Fruit fly (Drosophila melanogaster): ENCODE measurements around the gene Polr1E.

The Polr1E gene

dm6 chr3R:18301569-18301968 lies at the start of gene Polr1E (continued):
- TF ChIP-seq CG3847 (GFP tag; IDR thresholded peaks at IDR 0.05): 0 out of 2 replicates have a peak, but pooled peaks have one; percentile 4
- peak; percentile 44; the same call in 1 of the 2 replicates for TF ChIP-seq nerfin-2 (GFP tag; IDR thresholded peaks at IDR 0.05; ENCODE audit: partially characterized antibody)
- peak; percentile 97 for TF ChIP-seq MBD-R2 (GFP tag; IDR thresholded peaks at IDR 0.05)
- TF ChIP-seq bbx (GFP tag; IDR thresholded peaks at IDR 0.05; ENCODE audit: partially characterized antibody): peak; percentile 75
- peak; percentile 91 for TF ChIP-seq Myb (GFP tag; optimal IDR thresholded peaks at IDR 0.05)
- peak; percentile 76 for TF ChIP-seq Ets97D (GFP tag; optimal IDR thresholded peaks at IDR 0.05)
- TF ChIP-seq pzg (GFP tag; optimal IDR thresholded peaks at IDR 0.05): peak; percentile 87
- peak; percentile 56; the same call in 2 of the 3 replicates for TF ChIP-seq CG16813 (GFP tag; IDR thresholded peaks at IDR 0.05; ENCODE audit: partially characterized antibody)
- peak; percentile 38 for TF ChIP-seq gfzf (GFP tag; optimal IDR thresholded peaks at IDR 0.05)
- peak; percentile 94 for TF ChIP-seq Dp (GFP tag; optimal IDR thresholded peaks at IDR 0.05)
- TF ChIP-seq Gsc (GFP tag; IDR thresholded peaks at IDR 0.05): no peak
- TF ChIP-seq BEAF-32 (GFP tag; optimal IDR thresholded peaks at IDR 0.05): peak; percentile 60
- TF ChIP-seq Xbp1 (GFP tag; optimal IDR thresholded peaks at IDR 0.05): peak; percentile 24
- TF ChIP-seq nmo (GFP tag; optimal IDR thresholded peaks at IDR 0.05): peak; percentile 39
- TF ChIP-seq ato (GFP tag; IDR thresholded peaks at IDR 0.05; ENCODE audit: partially characterized antibody): peak; percentile 75
- peak; percentile 99 for TF ChIP-seq Dref (GFP tag; IDR thresholded peaks at IDR 0.05)
- no peak for TF ChIP-seq CG14441 (GFP tag; IDR thresholded peaks at IDR 0.05)
- peak; percentile 50; the same call in 1 of the 3 replicates for TF ChIP-seq zen2 (GFP tag; IDR thresholded peaks at IDR 0.05; ENCODE audit: partially characterized antibody)
- peak; percentile 35; the same call in 1 of the 2 replicates for TF ChIP-seq sna (GFP tag; IDR thresholded peaks at IDR 0.05; ENCODE audit: partially characterized antibody)
- TF ChIP-seq CrebB (tag; optimal IDR thresholded peaks at IDR 0.05): peak; percentile 8
- TF ChIP-seq HmgZ (tag; optimal IDR thresholded peaks at IDR 0.05): peak; percentile 41
- TF ChIP-seq CG8924 (tag; optimal IDR thresholded peaks at IDR 0.05): peak; percentile 12
- TF ChIP-seq CoRest (tag; optimal IDR thresholded peaks at IDR 0.05): peak; percentile 60
- TF ChIP-seq CG12659 (GFP tag; optimal IDR thresholded peaks at IDR 0.05): peak; percentile 64
- TF ChIP-seq CG16779 (GFP tag; IDR thresholded peaks at IDR 0.05): no peak
- TF ChIP-seq Bteb2 (GFP tag; optimal IDR thresholded peaks at IDR 0.05): no peak
- no peak for TF ChIP-seq CG2202 (tag; optimal IDR thresholded peaks at IDR 0.05)
- 0 out of 3 replicates have a peak, but pooled peaks have one; percentile 7 for TF ChIP-seq ci (GFP tag; IDR thresholded peaks at IDR 0.05)
- TF ChIP-seq CG11504 (tag; optimal IDR thresholded peaks at IDR 0.05): peak; percentile 70
- TF ChIP-seq CG2129 (GFP tag; IDR thresholded peaks at IDR 0.05; ENCODE audit: partially characterized antibody): peak; percentile 20; the same call in 1 of the 2 replicates
- peak; percentile 64 for TF ChIP-seq amos (GFP tag; IDR thresholded peaks at IDR 0.05; ENCODE audit: partially characterized antibody)
- no peak for TF ChIP-seq sd (tag; optimal IDR thresholded peaks at IDR 0.05)
- TF ChIP-seq YL-1 (GFP tag; optimal IDR thresholded peaks at IDR 0.05): peak; percentile 83
- TF ChIP-seq Med (GFP tag): peak; percentile 60
- peak; percentile 81 for TF ChIP-seq HLH4C (GFP tag; IDR thresholded peaks at IDR 0.05; ENCODE audit: partially characterized antibody)
- TF ChIP-seq CG6791 (GFP tag; IDR thresholded peaks at IDR 0.05; ENCODE audit: partially characterized antibody): peak; percentile 79
- TF ChIP-seq HmgD (GFP tag; optimal IDR thresholded peaks at IDR 0.05): peak; percentile 36
- TF ChIP-seq crp (GFP tag; optimal IDR thresholded peaks at IDR 0.05): peak; percentile 66 to 96
- peak; percentile 62; the same call in 2 of the 3 replicates for TF ChIP-seq CG14860 (GFP tag; IDR thresholded peaks at IDR 0.05; ENCODE audit: partially characterized antibody)
- no peak for TF ChIP-seq dati (GFP tag; IDR thresholded peaks at IDR 0.05)
- peak; percentile 57 for TF ChIP-seq gro (GFP tag; optimal IDR thresholded peaks at IDR 0.05)
- no peak for TF ChIP-seq Aef1 (GFP tag; IDR thresholded peaks at IDR 0.05)
- TF ChIP-seq Doc3 (GFP tag; IDR thresholded peaks at IDR 0.05; ENCODE audit: partially characterized antibody): peak; percentile 58; the same call in 2 of the 3 replicates
- peak; percentile 65 for TF ChIP-seq CG2116 (GFP tag; optimal IDR thresholded peaks at IDR 0.05)
- TF ChIP-seq CG10565 (GFP tag; optimal IDR thresholded peaks at IDR 0.05): no peak
- peak; percentile 9 for TF ChIP-seq CG10147 (GFP tag; optimal IDR thresholded peaks at IDR 0.05)
- TF ChIP-seq trem (tag; optimal IDR thresholded peaks at IDR 0.05): peak; percentile 60
- no peak for TF ChIP-seq D19A (tag; optimal IDR thresholded peaks at IDR 0.05)
